Fruit fly (Drosophila melanogaster) whole organism, prepupa: ENCODE data around the gene CG7453.

Experiments used
- CG3919 ChIP-seq: fragments of 200-800 bp; sonication (Bioruptor generic); optimal IDR thresholded peaks from 3 replicates; lab custom pipeline; 2016; ENCODE audit warnings: missing biosample characterization, missing genetic modification characterization
- CG8319 ChIP-seq: fragments of 200-800 bp; sonication (Bioruptor generic); optimal IDR thresholded peaks from 3 replicates; lab custom pipeline; 2016; ENCODE audit warnings: missing biosample characterization, missing genetic modification characterization
- Eip78C ChIP-seq: fragments of 200-800 bp; sonication (Bioruptor generic); peaks from one replicate; lab custom pipeline; 2016; ENCODE audit warnings: missing biosample characterization, missing genetic modification characterization
- Ets96B ChIP-seq: fragments of 200-800 bp; optimal IDR thresholded peaks from 2 replicates; lab custom pipeline; 2019; ENCODE audit warnings: missing biosample characterization, mild to moderate bottlenecking, missing genetic modification characterization, moderate library complexity
- svp ChIP-seq: fragments of 200-800 bp; sonication (Bioruptor generic); peaks from one replicate; lab custom pipeline; 2016; ENCODE audit warnings: missing biosample characterization, missing genetic modification characterization

- TF ChIP-seq Eip78C (GFP tag; lab: Kevin White, UChicago) (no peak), CG8319 (GFP tag; lab: Kevin White, UChicago) (no peak), CG3919 (GFP tag; lab: Kevin White, UChicago) (no peak), svp (no peak), Ets96B (tag; lab: Kevin White, UChicago) (no peak)
Observed at dm6 chrX:19201630-19202029, 21.7 kb downstream of the CG7453 start, which contains the start of gene CG7990.
